Fruit fly (Drosophila melanogaster) whole organism, embryonic: ENCODE results near the gene Spn28Db.

Experiments used
- CG12219 ChIP-seq: fragments of 200-800 bp; sonication (Bioruptor generic); optimal IDR thresholded peaks from 3 replicates; lab custom pipeline; 2018; ENCODE audit warnings: missing biosample characterization, mild to moderate bottlenecking, missing genetic modification characterization
- CG18619 ChIP-seq: fragments of 200-800 bp; sonication (Bioruptor generic); optimal IDR thresholded peaks from 3 replicates; lab custom pipeline; 2017; ENCODE audit warnings: missing biosample characterization, mild to moderate bottlenecking, missing genetic modification characterization
- CG6175 ChIP-seq: fragments of 200-800 bp; sonication (Bioruptor generic); IDR thresholded peaks from 3 replicates; pipeline ENCODE4 v1.3.6; 2022; ENCODE audit warnings: missing biosample characterization, missing genetic modification characterization
- Hr78 ChIP-seq, 2 experiments: fragments of 200-800 bp in 1 of 2; fragments of >200 bp in 1 of 2; sonication (Bioruptor generic) in 1 of 2; optimal IDR thresholded peaks; 2 replicates each; lab custom pipeline; 2017 to 2019; ENCODE audit warnings: missing biosample characterization in 2 of 2, missing genetic modification characterization in 2 of 2, mild to moderate bottlenecking in 1 of 2, moderate library complexity in 1 of 2
- lola ChIP-seq, 3 experiments: fragments of >200 bp in 2 of 3; fragments of 200-800 bp in 1 of 3; sonication (Bioruptor generic) in 1 of 3; optimal IDR thresholded peaks; 2 replicates each; lab custom pipeline; 2017 to 2019; ENCODE audit warnings: missing biosample characterization in 3 of 3, missing genetic modification characterization in 3 of 3, mild to moderate bottlenecking in 1 of 3, moderate library complexity in 1 of 3

- no peak for TF ChIP-seq CG18619
- TF ChIP-seq Hr78 (GFP tag; optimal IDR thresholded peaks at IDR 0.05; lab: Kevin White, UChicago): no peak
- no peak for TF ChIP-seq CG6175 (GFP tag; lab: Robert Waterston, UW)
- TF ChIP-seq lola (GFP tag; optimal IDR thresholded peaks at IDR 0.05; lab: Kevin White, UChicago): peak in 1 of 3 experiments; percentile 2
- TF ChIP-seq CG12219 (GFP tag; lab: Kevin White, UChicago): no peak
Measured at dm6 chr2L:7890654-7891114, at the start of gene Spn28Db.
